Fruit fly (Drosophila melanogaster) whole organism, embryonic: ENCODE data around the gene mus301.
A peak's percentile ranks its signal among the peaks of the same experiment; 100 is the strongest.

Experiments used
- CG12219 ChIP-seq: fragments of 200-800 bp; sonication (Bioruptor generic); optimal IDR thresholded peaks from 3 replicates; lab custom pipeline; 2018; ENCODE audit warnings: missing biosample characterization, mild to moderate bottlenecking, missing genetic modification characterization
- CG15073 ChIP-seq: fragments of 200-800 bp; sonication (Bioruptor generic); optimal IDR thresholded peaks from 2 replicates; lab custom pipeline; 2016; ENCODE audit warnings: missing biosample characterization, missing genetic modification characterization
- CG1602 ChIP-seq: fragments of 200-800 bp; sonication (Bioruptor generic); optimal IDR thresholded peaks from 3 replicates; lab custom pipeline; 2016; ENCODE audit warnings: missing biosample characterization, missing genetic modification characterization
- CG17385 ChIP-seq: fragments of 200-800 bp; sonication (Bioruptor generic); optimal IDR thresholded peaks from 3 replicates; lab custom pipeline; 2018; ENCODE audit warnings: missing biosample characterization, mild to moderate bottlenecking, missing genetic modification characterization
- CG17612 ChIP-seq: fragments of 200-800 bp; sonication (Bioruptor generic); IDR thresholded peaks from 2 replicates; pipeline ENCODE4 v1.3.6; 2022; ENCODE audit warnings: missing biosample characterization, missing genetic modification characterization
- CG2889 ChIP-seq: fragments of 200-800 bp; sonication (Bioruptor generic); IDR thresholded peaks from 3 replicates; pipeline ENCODE4 v1.3.6; 2022; ENCODE audit warnings: missing biosample characterization, missing genetic modification characterization
- CG30020 ChIP-seq: fragments of 200-800 bp; optimal IDR thresholded peaks from 2 replicates; lab custom pipeline; 2019; ENCODE audit warnings: missing biosample characterization, mild to moderate bottlenecking, missing genetic modification characterization, moderate library complexity
- CG31441 ChIP-seq: fragments of 200-800 bp; sonication (Bioruptor generic); IDR thresholded peaks from 2 replicates; pipeline ENCODE4 v1.3.6; 2022; ENCODE audit warnings: missing biosample characterization, missing genetic modification characterization
- CG32772 ChIP-seq: fragments of 200-800 bp; sonication (Bioruptor generic); IDR thresholded peaks from 2 replicates; pipeline ENCODE4 v1.3.6; 2022; ENCODE audit warnings: missing biosample characterization, missing genetic modification characterization
- CG3847 ChIP-seq: fragments of 200-800 bp; sonication (Bioruptor generic); IDR thresholded peaks from 2 replicates; pipeline ENCODE4 v1.3.6; 2022; ENCODE audit warnings: missing biosample characterization, missing genetic modification characterization
- CG4424 ChIP-seq: fragments of 200-800 bp; sonication (Bioruptor generic); optimal IDR thresholded peaks from 3 replicates; lab custom pipeline; 2016; ENCODE audit warnings: missing biosample characterization, missing genetic modification characterization
- CG6791 ChIP-seq: fragments of 200-800 bp; sonication (Bioruptor generic); IDR thresholded peaks from 3 replicates; pipeline ENCODE4 v1.3.6; 2022; ENCODE audit warnings: missing biosample characterization, missing genetic modification characterization; ENCODE audit not compliant: partially characterized antibody
- CG7556 ChIP-seq: fragments of 200-800 bp; sonication (Bioruptor generic); optimal IDR thresholded peaks from 2 replicates; lab custom pipeline; 2017; ENCODE audit warnings: missing biosample characterization, mild to moderate bottlenecking, missing genetic modification characterization
- CG8290 ChIP-seq, 3 experiments: fragments of 200-800 bp; sonication (Bioruptor generic); optimal IDR thresholded peaks; 2 replicates each; lab custom pipeline; 2016 to 2019; ENCODE audit warnings: missing biosample characterization in 3 of 3, missing genetic modification characterization in 3 of 3, mild to moderate bottlenecking in 2 of 3, moderate library complexity in 1 of 3
- CG9817 ChIP-seq: fragments of 200-800 bp; sonication (Bioruptor generic); optimal IDR thresholded peaks from 2 replicates; lab custom pipeline; 2018; ENCODE audit warnings: missing biosample characterization, mild to moderate bottlenecking, missing genetic modification characterization, moderate library complexity
- Dad ChIP-seq: fragments of 200-800 bp; sonication (Bioruptor generic); optimal IDR thresholded peaks from 3 replicates; lab custom pipeline; 2016; ENCODE audit warnings: missing biosample characterization, missing genetic modification characterization
- Dbx ChIP-seq: fragments of 200-800 bp; sonication (Bioruptor generic); IDR thresholded peaks from 3 replicates; pipeline ENCODE4 v1.3.6; 2022; ENCODE audit warnings: missing biosample characterization, missing genetic modification characterization
- Dref ChIP-seq: fragments of 200-800 bp; sonication (Bioruptor generic); IDR thresholded peaks from 2 replicates; pipeline ENCODE4 v1.3.6; 2022; ENCODE audit warnings: missing biosample characterization, missing genetic modification characterization
- Elba2 ChIP-seq: fragments of 200-800 bp; sonication (Bioruptor generic); optimal IDR thresholded peaks from 3 replicates; lab custom pipeline; 2016; ENCODE audit warnings: missing biosample characterization, missing genetic modification characterization
- Ets65A ChIP-seq: fragments of 200-800 bp; sonication (Bioruptor generic); peaks from one replicate; lab custom pipeline; 2016; ENCODE audit warnings: missing biosample characterization, missing genetic modification characterization
- Fer1 ChIP-seq: fragments of 200-800 bp; sonication (Bioruptor generic); optimal IDR thresholded peaks from 2 replicates; lab custom pipeline; 2017; ENCODE audit warnings: missing biosample characterization, mild to moderate bottlenecking, missing genetic modification characterization
- HLH54F ChIP-seq: fragments of 200-800 bp; sonication (Bioruptor generic); optimal IDR thresholded peaks from 3 replicates; lab custom pipeline; 2016; ENCODE audit warnings: missing biosample characterization, missing genetic modification characterization
- Hmx ChIP-seq: fragments of 200-800 bp; sonication (Bioruptor generic); optimal IDR thresholded peaks from 2 replicates; lab custom pipeline; 2016; ENCODE audit warnings: missing biosample characterization, missing genetic modification characterization
- Hr3 ChIP-seq: fragments of 200-800 bp; sonication (Bioruptor generic); optimal IDR thresholded peaks from 3 replicates; lab custom pipeline; 2016; ENCODE audit warnings: missing biosample characterization, missing genetic modification characterization
- Jarid2 ChIP-seq: fragments of 200-800 bp; sonication (Bioruptor generic); optimal IDR thresholded peaks from 3 replicates; lab custom pipeline; 2017; ENCODE audit warnings: mild to moderate bottlenecking, missing biosample characterization, missing genetic modification reagents, missing genetic modification characterization
- MBD-R2 ChIP-seq: fragments of 200-800 bp; sonication (Bioruptor generic); IDR thresholded peaks from 2 replicates; pipeline ENCODE4 v1.3.6; 2022; ENCODE audit warnings: missing biosample characterization, missing genetic modification characterization
- Med ChIP-seq: fragments of 200-800 bp; sonication (Bioruptor generic); peaks from one replicate; lab custom pipeline; 2016; ENCODE audit warnings: missing biosample characterization, missing genetic modification characterization, mild to moderate bottlenecking, inconsistent platforms, moderate library complexity
- ase ChIP-seq: fragments of 200-800 bp; sonication (Bioruptor generic); IDR thresholded peaks from 3 replicates; pipeline ENCODE4 v1.3.6; 2022; ENCODE audit warnings: missing biosample characterization, missing genetic modification characterization
- bcd ChIP-seq: fragments of 200-800 bp; sonication (Bioruptor generic); optimal IDR thresholded peaks from 2 replicates; lab custom pipeline; 2017; ENCODE audit warnings: missing biosample characterization, mild to moderate bottlenecking, missing genetic modification characterization
- chinmo ChIP-seq: fragments of 200-800 bp; sonication (Bioruptor generic); IDR thresholded peaks from 4 replicates; pipeline ENCODE4 v1.3.6; 2022; ENCODE audit warnings: missing biosample characterization, missing genetic modification characterization; ENCODE audit not compliant: partially characterized antibody
- dm ChIP-seq: fragments of 200-800 bp; sonication (Bioruptor generic); optimal IDR thresholded peaks from 3 replicates; lab custom pipeline; 2016; ENCODE audit warnings: missing biosample characterization, missing genetic modification characterization
- esg ChIP-seq: fragments of 200-800 bp; sonication (Bioruptor generic); conservative IDR thresholded peaks from 2 replicates; pipeline ENCODE4 v1.3.6; 2022; ENCODE audit warnings: missing biosample characterization, missing genetic modification characterization
- h ChIP-seq: fragments of >200 bp; optimal IDR thresholded peaks from 2 replicates; lab custom pipeline; 2017
- kah ChIP-seq: fragments of 200-800 bp; sonication (Bioruptor generic); optimal IDR thresholded peaks from 2 replicates; lab custom pipeline; 2018; ENCODE audit warnings: missing biosample characterization, mild to moderate bottlenecking, missing genetic modification characterization
- luna ChIP-seq: fragments of 200-800 bp; sonication (Bioruptor generic); optimal IDR thresholded peaks from 2 replicates; lab custom pipeline; 2016; ENCODE audit warnings: missing biosample characterization, missing genetic modification characterization
- maf-S ChIP-seq: fragments of 200-800 bp; sonication (Bioruptor generic); optimal IDR thresholded peaks from 2 replicates; lab custom pipeline; 2016; ENCODE audit warnings: missing biosample characterization, missing genetic modification characterization
- mam ChIP-seq: fragments of 200-800 bp; sonication (Bioruptor generic); optimal IDR thresholded peaks from 3 replicates; lab custom pipeline; 2016; ENCODE audit warnings: missing biosample characterization, missing genetic modification characterization
- odd ChIP-seq: fragments of 200-800 bp; sonication (Bioruptor generic); optimal IDR thresholded peaks from 2 replicates; lab custom pipeline; 2017; ENCODE audit warnings: missing biosample characterization, mild to moderate bottlenecking, missing genetic modification characterization
- pan ChIP-seq, 4 experiments: fragments of >200 bp in 3 of 4; fragments of 200-800 bp in 1 of 4; sonication (Bioruptor generic) in 1 of 4; optimal IDR thresholded peaks in 3 of 4; IDR thresholded peaks in 1 of 4; 2 replicates each; pipeline versions ENCODE4 v1.3.6 to Lab custom; 2017 to 2022; ENCODE audit warnings: missing biosample characterization in 2 of 4, missing genetic modification characterization in 2 of 4, mixed read lengths in 1 of 4
- peb ChIP-seq: fragments of 200-800 bp; sonication (Bioruptor generic); IDR thresholded peaks from 2 replicates; pipeline ENCODE4 v1.3.6; 2022; ENCODE audit warnings: missing biosample characterization, missing genetic modification characterization
- pum ChIP-seq: fragments of 200-800 bp; sonication (Bioruptor generic); optimal IDR thresholded peaks from 2 replicates; lab custom pipeline; 2016; ENCODE audit warnings: missing biosample characterization, missing genetic modification characterization
- schlank ChIP-seq: fragments of 200-800 bp; sonication (Bioruptor generic); optimal IDR thresholded peaks from 2 replicates; lab custom pipeline; 2018; ENCODE audit warnings: missing biosample characterization, mild to moderate bottlenecking, missing genetic modification characterization
- sd ChIP-seq: fragments of 200-800 bp; sonication (Bioruptor generic); optimal IDR thresholded peaks from 3 replicates; lab custom pipeline; 2018; ENCODE audit warnings: missing biosample characterization, mild to moderate bottlenecking, missing genetic modification characterization, moderate library complexity
- sens ChIP-seq: fragments of 200-800 bp; sonication (Bioruptor generic); peaks from one replicate; lab custom pipeline; 2016; ENCODE audit warnings: missing biosample characterization, missing genetic modification characterization
- sens-2 ChIP-seq: fragments of 200-800 bp; sonication (Bioruptor generic); IDR thresholded peaks from 2 replicates; pipeline ENCODE4 v1.3.6; 2022; ENCODE audit warnings: missing biosample characterization, missing genetic modification characterization
- stwl ChIP-seq: fragments of 200-800 bp; sonication (Bioruptor generic); optimal IDR thresholded peaks from 3 replicates; lab custom pipeline; 2018; ENCODE audit warnings: missing biosample characterization, mild to moderate bottlenecking, missing genetic modification characterization, moderate library complexity
- ttk ChIP-seq: fragments of 200-800 bp; sonication (Bioruptor generic); IDR thresholded peaks from 2 replicates; pipeline ENCODE4 v2.1.2; 2022; ENCODE audit warnings: missing biosample characterization, missing genetic modification characterization
- tx ChIP-seq: fragments of 200-800 bp; sonication (Bioruptor generic); optimal IDR thresholded peaks from 2 replicates; lab custom pipeline; 2016; ENCODE audit warnings: missing biosample characterization, missing genetic modification characterization
- unpg ChIP-seq: fragments of 200-800 bp; sonication (Bioruptor generic); optimal IDR thresholded peaks from 3 replicates; lab custom pipeline; 2018; ENCODE audit warnings: missing biosample characterization, mild to moderate bottlenecking, missing genetic modification characterization, moderate library complexity

Gene mus301

DNA sequence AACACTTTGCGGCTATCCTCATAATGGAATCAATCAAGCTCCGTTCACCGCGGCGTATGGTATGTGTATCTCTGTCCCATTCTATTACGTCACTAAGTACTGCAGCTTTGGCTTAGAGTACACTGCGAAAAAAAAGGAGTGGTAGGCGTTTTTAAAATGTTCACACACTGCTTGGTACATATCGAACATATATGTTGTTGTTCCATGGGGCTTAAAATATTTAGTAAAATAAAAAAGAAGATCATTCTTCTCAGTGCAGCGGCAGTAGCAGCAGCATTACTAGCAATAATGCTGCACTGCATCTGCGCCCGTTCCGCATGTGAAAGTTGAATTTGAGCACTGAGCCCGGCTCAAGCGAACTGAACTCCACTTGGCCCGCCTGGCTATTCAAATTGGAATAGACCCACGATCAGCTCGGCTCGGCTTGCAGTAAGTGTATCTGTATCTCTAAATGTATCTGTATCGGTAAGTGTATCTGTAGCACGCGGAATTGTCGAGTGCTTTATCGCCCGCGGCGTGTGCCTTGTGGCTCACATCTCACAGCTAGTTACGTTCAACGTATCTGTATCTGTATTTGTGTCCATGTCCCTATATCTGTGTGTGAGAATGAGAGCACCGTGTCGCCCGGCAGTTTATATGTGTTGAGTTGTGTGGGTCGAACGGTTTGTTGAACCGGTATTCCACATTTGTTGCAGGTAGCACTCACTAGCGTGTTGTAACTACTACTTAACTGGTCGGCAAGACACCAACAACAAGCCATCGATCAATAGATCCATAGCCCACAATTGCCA lies 15.8 kb downstream of the mus301 start (continued):
- TF ChIP-seq Jarid2 (GFP tag; lab: Kevin White, UChicago), result no peak
- TF ChIP-seq mam (GFP tag; lab: Kevin White, UChicago), result peak; percentile 18
- no peak for TF ChIP-seq h (lab: Kevin White, UChicago)
- TF ChIP-seq schlank (tag; lab: Kevin White, UChicago), result no peak
- peak; percentile 61 for TF ChIP-seq CG4424 (GFP tag; lab: Kevin White, UChicago)
- no peak for TF ChIP-seq Hmx
- TF ChIP-seq ase, result peak; percentile 60; the same call in 1 of the 3 replicates
- peak; percentile 31; the same call in 1 of the 3 replicates for TF ChIP-seq CG2889 (GFP tag; lab: Robert Waterston, UW)
- peak; percentile 30 for TF ChIP-seq CG12219 (GFP tag; lab: Kevin White, UChicago)
- 0 out of 2 replicates have a peak, but pooled peaks have one; percentile 32 for TF ChIP-seq CG3847
- peak; percentile 46 for TF ChIP-seq Ets65A (GFP tag; lab: Kevin White, UChicago)
- no peak for TF ChIP-seq tx (GFP tag; lab: Kevin White, UChicago)
- no peak for TF ChIP-seq CG6791
- TF ChIP-seq Med (GFP tag; lab: Kevin White, UChicago), result peak; percentile 84
- 0 out of 4 replicates have a peak, but pooled peaks have one; percentile 48 for TF ChIP-seq chinmo (GFP tag; lab: Robert Waterston, UW)
- TF ChIP-seq luna (GFP tag; lab: Kevin White, UChicago), result no peak
- TF ChIP-seq ttk (GFP tag; lab: Robert Waterston, UW), result peak; percentile 66; the same call in 1 of the 2 replicates
- peak; percentile 40 for TF ChIP-seq unpg (GFP tag; lab: Kevin White, UChicago)
- TF ChIP-seq CG8290 (GFP tag; optimal IDR thresholded peaks at IDR 0.05; lab: Kevin White, UChicago), result no peak
- TF ChIP-seq CG8290 (tag; optimal IDR thresholded peaks at IDR 0.05; lab: Kevin White, UChicago), result no peak
- no peak for TF ChIP-seq Dref (GFP tag; lab: Robert Waterston, UW)
- no peak for TF ChIP-seq CG30020 (tag; lab: Kevin White, UChicago)
- TF ChIP-seq CG17612 (GFP tag; lab: Robert Waterston, UW), result no peak
- TF ChIP-seq CG9817 (tag; lab: Kevin White, UChicago), result peak; percentile 20
- no peak for TF ChIP-seq Elba2 (GFP tag; lab: Kevin White, UChicago)
- peak; percentile 48 for TF ChIP-seq Fer1 (GFP tag; lab: Kevin White, UChicago)
- peak; percentile 46 for TF ChIP-seq kah (GFP tag; lab: Kevin White, UChicago)
- peak; percentile 61 for TF ChIP-seq CG31441 (GFP tag; lab: Robert Waterston, UW)
- no peak for TF ChIP-seq stwl (tag; lab: Kevin White, UChicago)
- TF ChIP-seq peb (GFP tag; lab: Robert Waterston, UW), result no peak; the same call in 1 of the 2 replicates
- peak; percentile 43 for TF ChIP-seq Hr3 (GFP tag; lab: Kevin White, UChicago)
- peak; percentile 54 for TF ChIP-seq pum
- TF ChIP-seq HLH54F (GFP tag; lab: Kevin White, UChicago), result no peak
- peak; percentile 92 for TF ChIP-seq sens (GFP tag; lab: Kevin White, UChicago)
- TF ChIP-seq esg (GFP tag; lab: Robert Waterston, UW), result peak; percentile 54; the same call in 1 of the 2 replicates
- TF ChIP-seq bcd (GFP tag; lab: Kevin White, UChicago), result peak; percentile 41
- TF ChIP-seq CG17385, result peak; percentile 66
- TF ChIP-seq Dad (GFP tag; lab: Kevin White, UChicago), result peak; percentile 23
- no peak for TF ChIP-seq sens-2 (GFP tag; lab: Robert Waterston, UW)
- TF ChIP-seq CG15073, result no peak
- TF ChIP-seq maf-S (GFP tag; lab: Kevin White, UChicago), result no peak
- no peak for TF ChIP-seq Dbx
- no peak for TF ChIP-seq MBD-R2
- no peak for TF ChIP-seq dm (GFP tag; lab: Kevin White, UChicago)
- TF ChIP-seq CG7556 (GFP tag; lab: Kevin White, UChicago), result no peak
- no peak for TF ChIP-seq pan (optimal IDR thresholded peaks at IDR 0.05; lab: Kevin White, UChicago)
- TF ChIP-seq pan (GFP tag; optimal IDR thresholded peaks at IDR 0.05 in 1 of 2, IDR thresholded peaks at IDR 0.05 in 1 of 2), result peak in 1 of 2 experiments; percentile 69
- no peak for TF ChIP-seq sd (tag; lab: Kevin White, UChicago)
- peak; percentile 57 for TF ChIP-seq CG32772
- no peak for TF ChIP-seq odd
- peak; percentile 41 for TF ChIP-seq CG1602 (GFP tag; lab: Kevin White, UChicago)
